Worm (Caenorhabditis elegans) whole organism, L3 larva: ENCODE measurements around the gene F02E8.4.

Source experiments
- R02D3.7 ChIP-seq: fragments of 150-350 bp; optimal IDR thresholded peaks from 2 replicates; lab custom pipeline; 2014; ENCODE audit warnings: missing biosample characterization, missing genetic modification characterization
- ZK546.5 ChIP-seq: sonication (generic microtip); optimal IDR thresholded peaks from 2 replicates; lab custom pipeline; 2017; ENCODE audit warnings: missing biosample characterization, missing genetic modification characterization
- aly-2 ChIP-seq: fragments of 150-350 bp; optimal IDR thresholded peaks from 2 replicates; lab custom pipeline; 2014; ENCODE audit warnings: missing biosample characterization, missing genetic modification characterization
- ama-1 ChIP-seq: fragments of 150-350 bp; optimal IDR thresholded peaks from 2 replicates; lab custom pipeline; 2018
- ceh-16 ChIP-seq: sonication (generic microtip); optimal IDR thresholded peaks from 2 replicates; lab custom pipeline; 2017; ENCODE audit warnings: missing biosample characterization, missing genetic modification characterization
- ceh-28 ChIP-seq: fragments of 150-350 bp; optimal IDR thresholded peaks from 2 replicates; lab custom pipeline; 2014; ENCODE audit warnings: missing biosample characterization, missing genetic modification reagents, missing genetic modification characterization
- ceh-82 ChIP-seq: fragments of 150-350 bp; optimal IDR thresholded peaks from 2 replicates; lab custom pipeline; 2014; ENCODE audit warnings: missing biosample characterization, missing genetic modification characterization
- ceh-9 ChIP-seq: sonication (generic microtip); optimal IDR thresholded peaks from 2 replicates; lab custom pipeline; 2018; ENCODE audit warnings: missing biosample characterization, missing genetic modification characterization
- daf-12 ChIP-seq: fragments of 150-350 bp; optimal IDR thresholded peaks from 2 replicates; lab custom pipeline; 2014; ENCODE audit warnings: missing biosample characterization, missing genetic modification reagents, missing genetic modification characterization
- egl-5 ChIP-seq: fragments of 150-350 bp; optimal IDR thresholded peaks from 2 replicates; lab custom pipeline; 2017; ENCODE audit warnings: missing biosample characterization, missing genetic modification reagents, missing genetic modification characterization, inconsistent platforms
- elt-1 ChIP-seq: fragments of 150-350 bp; optimal IDR thresholded peaks from 2 replicates; lab custom pipeline; 2014; ENCODE audit warnings: missing biosample characterization, missing genetic modification characterization
- elt-2 ChIP-seq: sonication (generic microtip); optimal IDR thresholded peaks from 2 replicates; lab custom pipeline; 2016; ENCODE audit warnings: missing genetic modification reagents, mild to moderate bottlenecking, missing genetic modification characterization, missing compliant biosample characterization
- elt-3 ChIP-seq, 3 experiments: fragments of 150-350 bp in 1 of 3; sonication (generic microtip) in 2 of 3; optimal IDR thresholded peaks; 2 replicates in 2 of 3; 4 replicates in 1 of 3; lab custom pipeline; 2014 to 2017; ENCODE audit warnings: missing biosample characterization in 3 of 3, missing genetic modification characterization in 3 of 3
- eor-1 ChIP-seq, 2 experiments: fragments of 150-350 bp; optimal IDR thresholded peaks; 2 replicates each; lab custom pipeline; 2014 to 2018; ENCODE audit warnings: missing biosample characterization in 2 of 2, missing genetic modification characterization in 2 of 2
- fkh-10 ChIP-seq: sonication (generic microtip); optimal IDR thresholded peaks from 2 replicates; lab custom pipeline; 2017; ENCODE audit warnings: missing biosample characterization, missing genetic modification reagents, missing genetic modification characterization
- fos-1 ChIP-seq: fragments of 150-350 bp; optimal IDR thresholded peaks from 2 replicates; lab custom pipeline; 2014; ENCODE audit warnings: missing biosample characterization, missing genetic modification characterization
- hmg-11 ChIP-seq: sonication (generic microtip); optimal IDR thresholded peaks from 2 replicates; lab custom pipeline; 2016; ENCODE audit warnings: missing genetic modification characterization, missing compliant biosample characterization
- lin-15B ChIP-seq: fragments of 150-350 bp; optimal IDR thresholded peaks from 2 replicates; lab custom pipeline; 2014; ENCODE audit warnings: missing biosample characterization, missing genetic modification characterization
- lin-39 ChIP-seq: fragments of 150-350 bp; optimal IDR thresholded peaks from 2 replicates; lab custom pipeline; 2018; ENCODE audit warnings: missing biosample characterization, missing genetic modification reagents, missing genetic modification characterization
- lsy-12 ChIP-seq: sonication (generic microtip); optimal IDR thresholded peaks from 2 replicates; lab custom pipeline; 2016; ENCODE audit warnings: mild to moderate bottlenecking, missing genetic modification characterization, missing compliant biosample characterization
- mdl-1 ChIP-seq: fragments of 150-350 bp; optimal IDR thresholded peaks from 2 replicates; lab custom pipeline; 2014; ENCODE audit warnings: missing biosample characterization, missing genetic modification characterization
- mml-1 ChIP-seq: fragments of 150-350 bp; sonication (generic microtip); optimal IDR thresholded peaks from 3 replicates; lab custom pipeline; 2014; ENCODE audit warnings: missing biosample characterization, missing genetic modification characterization
- nfya-1 ChIP-seq: sonication (generic microtip); optimal IDR thresholded peaks from 2 replicates; lab custom pipeline; 2017; ENCODE audit warnings: missing genetic modification characterization, mild to moderate bottlenecking, missing compliant biosample characterization, antibody characterized with exemption, moderate library complexity; ENCODE audit not compliant: insufficient read depth
- nhr-11 ChIP-seq: fragments of 150-350 bp; optimal IDR thresholded peaks from 2 replicates; lab custom pipeline; 2014; ENCODE audit warnings: missing biosample characterization, missing genetic modification characterization
- nhr-12 ChIP-seq: fragments of 150-350 bp; optimal IDR thresholded peaks from 2 replicates; lab custom pipeline; 2014; ENCODE audit warnings: missing biosample characterization, missing genetic modification characterization
- nhr-23 ChIP-seq: fragments of 150-350 bp; optimal IDR thresholded peaks from 2 replicates; lab custom pipeline; 2014; ENCODE audit warnings: missing biosample characterization, missing genetic modification reagents, missing genetic modification characterization
- nhr-25 ChIP-seq: sonication (generic microtip); optimal IDR thresholded peaks from 2 replicates; lab custom pipeline; 2017; ENCODE audit warnings: missing biosample characterization, missing genetic modification characterization
- nhr-28 ChIP-seq: fragments of 150-350 bp; optimal IDR thresholded peaks from 2 replicates; lab custom pipeline; 2014; ENCODE audit warnings: missing biosample characterization, missing genetic modification characterization
- nhr-43 ChIP-seq: sonication (generic microtip); optimal IDR thresholded peaks from 2 replicates; lab custom pipeline; 2016; ENCODE audit warnings: mild to moderate bottlenecking, missing genetic modification characterization, missing compliant biosample characterization; ENCODE audit not compliant: poor library complexity, severe bottlenecking
- nhr-67 ChIP-seq: fragments of 150-350 bp; optimal IDR thresholded peaks from 2 replicates; lab custom pipeline; 2014; ENCODE audit warnings: missing biosample characterization, missing genetic modification characterization
- nhr-76 ChIP-seq: fragments of 150-350 bp; sonication (generic microtip); optimal IDR thresholded peaks from 5 replicates; lab custom pipeline; 2014; ENCODE audit warnings: missing biosample characterization, missing genetic modification characterization
- nhr-77 ChIP-seq: fragments of 150-350 bp; optimal IDR thresholded peaks from 2 replicates; lab custom pipeline; 2014; ENCODE audit warnings: missing biosample characterization, missing genetic modification characterization
- pha-4 ChIP-seq: fragments of 150-350 bp; optimal IDR thresholded peaks from 2 replicates; lab custom pipeline; 2014; ENCODE audit warnings: missing biosample characterization, missing genetic modification reagents, missing genetic modification characterization
- pqm-1 ChIP-seq: fragments of 150-350 bp; optimal IDR thresholded peaks from 2 replicates; lab custom pipeline; 2017; ENCODE audit warnings: missing biosample characterization, missing genetic modification characterization, inconsistent platforms
- sea-2 ChIP-seq: fragments of 150-350 bp; sonication (generic microtip); optimal IDR thresholded peaks from 4 replicates; lab custom pipeline; 2014; ENCODE audit warnings: missing biosample characterization, missing genetic modification reagents, missing genetic modification characterization
- skn-1 ChIP-seq: fragments of 150-350 bp; optimal IDR thresholded peaks from 2 replicates; lab custom pipeline; 2014; ENCODE audit warnings: missing biosample characterization, missing genetic modification characterization
- snpc-4 ChIP-seq: fragments of 150-350 bp; optimal IDR thresholded peaks from 2 replicates; lab custom pipeline; 2014; ENCODE audit warnings: missing biosample characterization, missing genetic modification characterization
- tbx-2 ChIP-seq: sonication (generic microtip); optimal IDR thresholded peaks from 2 replicates; lab custom pipeline; 2016; ENCODE audit warnings: mild to moderate bottlenecking, missing genetic modification characterization, missing compliant biosample characterization
- unc-39 ChIP-seq: sonication (generic microtip); optimal IDR thresholded peaks from 4 replicates; lab custom pipeline; 2017; ENCODE audit warnings: missing biosample characterization, missing genetic modification characterization
- unc-62 ChIP-seq: fragments of 150-350 bp; sonication (generic microtip); optimal IDR thresholded peaks from 4 replicates; lab custom pipeline; 2014; ENCODE audit warnings: missing biosample characterization, missing genetic modification reagents, missing genetic modification characterization
- zag-1 ChIP-seq: fragments of 150-350 bp; optimal IDR thresholded peaks from 2 replicates; lab custom pipeline; 2014; ENCODE audit warnings: missing biosample characterization, missing genetic modification characterization
- ztf-11 ChIP-seq: fragments of 150-350 bp; optimal IDR thresholded peaks from 2 replicates; lab custom pipeline; 2014; ENCODE audit warnings: missing biosample characterization, missing genetic modification characterization
- ztf-4 ChIP-seq: fragments of 150-350 bp; optimal IDR thresholded peaks from 2 replicates; lab custom pipeline; 2014; ENCODE audit warnings: missing biosample characterization, missing genetic modification characterization

The F02E8.4 gene

DNA sequence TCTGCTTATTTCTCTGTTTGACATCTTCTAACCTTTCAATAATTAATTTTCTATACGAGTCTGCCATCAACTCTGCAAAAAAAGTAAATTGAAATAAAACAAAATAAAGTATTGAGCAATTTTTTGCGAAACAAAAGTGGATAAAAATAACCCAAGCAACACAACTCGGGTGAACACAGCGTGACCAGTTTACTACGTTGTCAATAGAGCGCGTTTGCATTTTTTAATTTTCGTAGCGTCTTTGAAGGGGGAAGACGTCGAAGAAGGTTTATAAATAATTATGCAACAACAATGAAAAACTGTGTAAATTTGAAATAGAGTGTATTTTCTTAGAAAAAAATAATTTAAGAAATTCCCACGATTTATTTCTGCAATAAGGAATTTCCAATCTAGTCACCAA is 8.5 kb downstream of the F02E8.4 start, which contains the start of gene atg-16.1:
Gene atg-16.1, minus strand, starts transcription at position 76 of the 400 bp plus-strand sequence.
- TF ChIP-seq hmg-11 (tag; lab: Kevin White, UChicago) (peak; percentile 27), pqm-1 (peak; percentile 7), lin-15B (peak; percentile 62), skn-1 (tag; lab: Kevin White, UChicago) (no peak), nhr-76 (tag; lab: Kevin White, UChicago) (no peak), nhr-67 (tag; lab: Kevin White, UChicago) (no peak), nhr-25 (tag; lab: Kevin White, UChicago) (peak; percentile 52), ceh-28 (tag; lab: Kevin White, UChicago) (no peak), nhr-23 (tag; lab: Kevin White, UChicago) (peak; percentile 35), tbx-2 (tag; lab: Kevin White, UChicago) (no peak), mml-1 (tag; lab: Kevin White, UChicago) (no peak), pha-4 (peak; percentile 74), lin-39 (tag; lab: Kevin White, UChicago) (peak; percentile 30), lsy-12 (tag; lab: Kevin White, UChicago) (no peak), nfya-1 (peak; percentile 59), eor-1 (tag; optimal IDR thresholded peaks at IDR 0.05; lab: Kevin White, UChicago) (no peak), snpc-4 (tag; lab: Kevin White, UChicago) (peak; percentile 68)

DNA sequence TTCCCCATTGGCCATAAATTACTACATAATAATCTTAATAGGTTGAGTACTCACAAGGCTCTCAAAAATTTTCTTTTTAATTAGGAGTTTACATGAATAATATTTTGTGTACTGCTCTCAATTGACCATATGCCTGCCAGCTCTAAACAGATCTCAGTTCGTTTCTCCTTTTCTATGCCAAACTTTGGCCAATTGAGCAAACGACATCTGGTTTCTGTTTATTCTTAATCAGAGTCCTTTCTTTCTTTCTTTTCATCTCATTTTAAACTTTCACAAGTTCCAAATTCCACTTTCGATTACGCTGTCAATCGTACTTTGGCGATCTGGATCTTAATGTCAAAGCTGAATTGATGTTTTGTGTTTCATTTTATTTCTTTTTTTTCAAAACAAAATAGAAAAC is 10.4 kb downstream of the F02E8.4 start:
- TF ChIP-seq ztf-11, result no peak
- no peak for TF ChIP-seq fkh-10 (GFP tag; lab: Kevin White, UChicago)
- TF ChIP-seq R02D3.7 (tag; lab: Kevin White, UChicago), result no peak
- no peak for TF ChIP-seq aly-2
- TF ChIP-seq mml-1 (tag; lab: Kevin White, UChicago), result no peak
- no peak for TF ChIP-seq nhr-67 (tag; lab: Kevin White, UChicago)
- TF ChIP-seq lin-39 (tag; lab: Kevin White, UChicago), result no peak
- TF ChIP-seq elt-2 (tag; lab: Kevin White, UChicago), result no peak
- no peak for TF ChIP-seq ceh-9 (tag; lab: Kevin White, UChicago)
- TF ChIP-seq nhr-25 (tag; lab: Kevin White, UChicago), result no peak
- no peak for TF ChIP-seq nhr-23 (tag; lab: Kevin White, UChicago)
- no peak for TF ChIP-seq sea-2
- no peak for TF ChIP-seq nhr-43 (tag; lab: Kevin White, UChicago)
- TF ChIP-seq nhr-76 (tag; lab: Kevin White, UChicago), result no peak
- TF ChIP-seq pha-4, result no peak
- no peak for TF ChIP-seq nhr-28
- TF ChIP-seq nfya-1, result no peak

DNA sequence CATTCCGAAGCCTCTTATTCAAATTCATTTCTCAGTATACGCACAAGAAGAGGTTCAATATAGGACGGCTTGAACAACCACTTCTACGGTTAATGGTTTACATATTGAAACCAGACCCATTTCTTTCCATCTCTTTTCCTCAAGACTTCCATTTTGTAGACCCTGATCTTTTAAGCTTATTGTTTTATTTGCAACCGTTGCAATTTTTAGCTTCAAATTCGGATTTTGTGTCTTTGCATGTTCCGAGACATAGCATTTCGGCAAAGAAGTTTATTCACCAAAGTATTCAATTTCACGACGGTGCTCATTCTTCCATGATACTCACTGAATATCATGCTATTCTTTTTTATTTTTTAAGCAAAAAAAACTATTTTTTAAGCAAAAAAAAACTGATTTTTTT is 12.3 kb downstream of the F02E8.4 start, which contains the start of gene nmur-3:
Gene nmur-3, plus strand, starts transcription at position 301 of the 400 bp plus-strand sequence.
- no peak for TF ChIP-seq ceh-9 (tag; lab: Kevin White, UChicago)
- TF ChIP-seq sea-2, result no peak
- TF ChIP-seq nhr-76 (tag; lab: Kevin White, UChicago), result no peak
- TF ChIP-seq nhr-11, result no peak
- no peak for TF ChIP-seq lin-15B
- no peak for TF ChIP-seq R02D3.7 (tag; lab: Kevin White, UChicago)
- no peak for TF ChIP-seq nhr-77
- no peak for TF ChIP-seq ztf-4
- TF ChIP-seq ceh-82 (tag; lab: Kevin White, UChicago), result no peak
- TF ChIP-seq tbx-2 (tag; lab: Kevin White, UChicago), result no peak

DNA sequence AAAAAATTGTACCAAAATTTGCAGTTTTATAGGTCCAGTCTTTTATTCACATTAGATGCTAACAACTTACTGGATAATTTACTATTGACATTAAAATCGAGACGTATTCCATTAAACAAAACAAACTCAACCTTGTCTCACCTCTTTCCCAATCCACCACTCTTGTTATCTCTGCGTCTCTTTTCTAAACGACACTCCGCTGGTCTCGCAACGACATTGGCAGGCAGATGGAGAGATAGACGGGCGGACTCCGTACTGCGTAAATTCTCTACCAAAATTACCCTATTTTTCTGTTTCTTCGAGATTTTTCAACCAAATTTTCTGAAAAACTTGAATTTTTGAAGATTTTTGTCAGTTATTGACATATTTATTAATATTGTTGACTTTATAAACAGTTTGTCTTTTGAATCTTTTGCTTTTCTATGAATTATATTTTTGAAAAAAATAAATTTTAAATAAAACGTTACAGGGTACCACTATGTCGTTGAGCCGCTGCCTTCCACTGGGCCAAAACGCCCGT is 15.4 kb downstream of the F02E8.4 start, which contains the start of gene asb-2:
Gene asb-2, plus strand, starts transcription at position 470 of the 520 bp plus-strand sequence.
- TF ChIP-seq lin-15B (peak; percentile 95), nhr-28 (no peak), hmg-11 (tag; lab: Kevin White, UChicago) (peak; percentile 73), elt-3 (tag; optimal IDR thresholded peaks at IDR 0.05; lab: Kevin White, UChicago) (peak in 1 of 3 experiments; percentile 52), sea-2 (no peak), mml-1 (tag; lab: Kevin White, UChicago) (no peak), nhr-23 (tag; lab: Kevin White, UChicago) (peak; percentile 92), elt-2 (tag; lab: Kevin White, UChicago) (peak; percentile 71), nhr-77 (peak; percentile 69), nfya-1 (peak; percentile 93), skn-1 (tag; lab: Kevin White, UChicago) (peak; percentile 32), lsy-12 (tag; lab: Kevin White, UChicago) (peak; percentile 40), lin-39 (tag; lab: Kevin White, UChicago) (peak; percentile 78), nhr-12 (tag; lab: Kevin White, UChicago) (no peak), ceh-16 (tag; lab: Kevin White, UChicago) (no peak), nhr-67 (tag; lab: Kevin White, UChicago) (no peak), nhr-11 (no peak), fos-1 (no peak), elt-1 (tag; lab: Kevin White, UChicago) (peak; percentile 55), fkh-10 (GFP tag; lab: Kevin White, UChicago) (peak; percentile 2), pha-4 (peak; percentile 98), egl-5 (tag; lab: Kevin White, UChicago) (peak; percentile 77), ama-1 (lab: Kevin White, UChicago) (peak; percentile 36), mdl-1 (tag; lab: Kevin White, UChicago) (no peak), ceh-82 (tag; lab: Kevin White, UChicago) (peak; percentile 34), unc-39 (tag; lab: Kevin White, UChicago) (no peak), daf-12 (no peak), unc-62 (no peak), ZK546.5 (tag; lab: Kevin White, UChicago) (no peak), zag-1 (no peak), R02D3.7 (tag; lab: Kevin White, UChicago) (peak; percentile 75), nhr-76 (tag; lab: Kevin White, UChicago) (no peak)
